Fruit fly (Drosophila melanogaster): ENCODE data around the gene Alms1b.

The Alms1b gene

dm6 chrX:4616865-4617669, 13.7 kb downstream of the Alms1b start, which contains the start of gene peb (continued):
- TF ChIP-seq fd96Cb (tag; optimal IDR thresholded peaks at IDR 0.05) (peak; percentile 55), CG13287 (GFP tag; IDR thresholded peaks at IDR 0.05; ENCODE audit: partially characterized antibody) (peak; percentile 45; the same call in 1 of the 2 replicates), Sin3A (optimal IDR thresholded peaks at IDR 0.05) (no peak), Usf (GFP tag; optimal IDR thresholded peaks at IDR 0.05) (peak; percentile 32), al (GFP tag; IDR thresholded peaks at IDR 0.05) (no peak), Rfx (GFP tag; IDR thresholded peaks at IDR 0.05) (peak; percentile 21; the same call in 1 of the 2 replicates), CG4404 (GFP tag; IDR thresholded peaks at IDR 0.05) (peak; percentile 84), CG10462 (GFP tag; optimal IDR thresholded peaks at IDR 0.05) (peak; percentile 27), Nf-YB (GFP tag; optimal IDR thresholded peaks at IDR 0.05) (peak; percentile 95), vfl (GFP tag; optimal IDR thresholded peaks at IDR 0.05) (no peak), z (GFP tag; IDR thresholded peaks at IDR 0.05) (no peak), tio (GFP tag; optimal IDR thresholded peaks at IDR 0.05) (no peak), Nf-YC (tag; optimal IDR thresholded peaks at IDR 0.05) (peak; percentile 89), croc (GFP tag; conservative IDR thresholded peaks at IDR 0.05) (peak; percentile 71), NC2β (GFP tag; optimal IDR thresholded peaks at IDR 0.05) (peak; percentile 46), C15 (GFP tag; IDR thresholded peaks at IDR 0.05) (no peak), CG8388 (GFP tag; optimal IDR thresholded peaks at IDR 0.05) (peak; percentile 44), lmd (GFP tag; IDR thresholded peaks at IDR 0.05) (peak; percentile 75), Ets65A (GFP tag) (peak; percentile 78), CG9727 (GFP tag; optimal IDR thresholded peaks at IDR 0.05) (peak; percentile 79), psq (GFP tag; optimal IDR thresholded peaks at IDR 0.05) (no peak), twi (tag; optimal IDR thresholded peaks at IDR 0.05) (peak; percentile 50), NK7.1 (GFP tag; optimal IDR thresholded peaks at IDR 0.05) (peak; percentile 57), oc (tag; optimal IDR thresholded peaks at IDR 0.05) (peak; percentile 38), CG9437 (GFP tag; optimal IDR thresholded peaks at IDR 0.05) (peak; percentile 50), CG2199 (GFP tag; IDR thresholded peaks at IDR 0.05) (0 out of 3 replicates have a peak, but pooled peaks have one; percentile 44), tgo (GFP tag; IDR thresholded peaks at IDR 0.05) (peak; percentile 32; the same call in 1 of the 3 replicates), zfh1 (GFP tag; IDR thresholded peaks at IDR 0.05) (peak; percentile 67), peb (GFP tag; IDR thresholded peaks at IDR 0.05) (peak; percentile 71)

- TF ChIP-seq CG14441 (GFP tag; IDR thresholded peaks at IDR 0.05) (0 out of 2 replicates have a peak, but pooled peaks have one; percentile 43), CG3281 (GFP tag; optimal IDR thresholded peaks at IDR 0.05) (no peak), CG31441 (GFP tag; IDR thresholded peaks at IDR 0.05) (no peak), CG11504 (tag; optimal IDR thresholded peaks at IDR 0.05) (peak; percentile 31), dmrt99B (tag; optimal IDR thresholded peaks at IDR 0.05) (peak; percentile 3), Ets65A (GFP tag) (no peak), Drgx (GFP tag; IDR thresholded peaks at IDR 0.05) (0 out of 2 replicates have a peak, but pooled peaks have one; percentile 28), CG10209 (GFP tag; optimal IDR thresholded peaks at IDR 0.05) (no peak), Xrp1 (GFP tag; IDR thresholded peaks at IDR 0.05) (peak; percentile 23; the same call in 1 of the 2 replicates), CG10321 (GFP tag; IDR thresholded peaks at IDR 0.05) (no peak), CG32772 (GFP tag; IDR thresholded peaks at IDR 0.05) (0 out of 2 replicates have a peak, but pooled peaks have one; percentile 20), zen2 (GFP tag; IDR thresholded peaks at IDR 0.05; ENCODE audit: partially characterized antibody) (no peak), tgo (GFP tag; IDR thresholded peaks at IDR 0.05) (peak; percentile 26; the same call in 1 of the 3 replicates), dysf (GFP tag; IDR thresholded peaks at IDR 0.05) (no peak), gem (tag; optimal IDR thresholded peaks at IDR 0.05) (peak; percentile 31), Sox102F (GFP tag; optimal IDR thresholded peaks at IDR 0.05) (peak; percentile 1), Elba2 (GFP tag; optimal IDR thresholded peaks at IDR 0.05) (no peak), CG2202 (tag; optimal IDR thresholded peaks at IDR 0.05) (no peak), lbe (GFP tag; optimal IDR thresholded peaks at IDR 0.05) (peak; percentile 26), cg (GFP tag; optimal IDR thresholded peaks at IDR 0.05) (peak; percentile 2), CG7839 (tag; optimal IDR thresholded peaks at IDR 0.05) (peak; percentile 10)
These were observed 14.9 kb downstream of the Alms1b start for dm6 chrX:4615684-4616292.
